Fruit fly (Drosophila melanogaster) whole organism, embryonic: ENCODE results near the gene CG32847.
A peak's percentile ranks its signal among the peaks of the same experiment; 100 is the strongest.

Experiments
- Adf1 ChIP-seq: fragments of 200-800 bp; sonication (Bioruptor generic); IDR thresholded peaks from 2 replicates; pipeline ENCODE4 v1.3.6; 2022; ENCODE audit warnings: missing biosample characterization, missing genetic modification characterization
- BEAF-32 ChIP-seq: fragments of 200-800 bp; sonication (Bioruptor generic); optimal IDR thresholded peaks from 3 replicates; lab custom pipeline; 2017; ENCODE audit warnings: missing biosample characterization, missing genetic modification characterization, mild to moderate bottlenecking, moderate library complexity, missing genetic modification reagents
- C15 ChIP-seq: fragments of 200-800 bp; sonication (Bioruptor generic); IDR thresholded peaks from 3 replicates; pipeline ENCODE4 v1.3.6; 2022; ENCODE audit warnings: missing biosample characterization, missing genetic modification characterization
- CG12299 ChIP-seq: fragments of 200-800 bp; sonication (Bioruptor generic); optimal IDR thresholded peaks from 2 replicates; lab custom pipeline; 2018; ENCODE audit warnings: missing biosample characterization, mild to moderate bottlenecking, missing genetic modification characterization
- CG14860 ChIP-seq: fragments of 200-800 bp; sonication (Bioruptor generic); IDR thresholded peaks from 3 replicates; pipeline ENCODE4 v1.3.6; 2022; ENCODE audit warnings: missing biosample characterization, missing genetic modification characterization; ENCODE audit not compliant: partially characterized antibody
- CG15479 ChIP-seq: fragments of 200-800 bp; sonication (Bioruptor generic); optimal IDR thresholded peaks from 3 replicates; lab custom pipeline; 2019; ENCODE audit warnings: missing biosample characterization, mild to moderate bottlenecking, missing genetic modification characterization, moderate library complexity
- CG17186 ChIP-seq: fragments of 200-800 bp; sonication (Bioruptor generic); optimal IDR thresholded peaks from 3 replicates; lab custom pipeline; 2017; ENCODE audit warnings: missing biosample characterization, missing genetic modification reagents, missing genetic modification characterization
- CG17912 ChIP-seq: fragments of 200-800 bp; sonication (Bioruptor generic); optimal IDR thresholded peaks from 2 replicates; lab custom pipeline; 2018; ENCODE audit warnings: missing biosample characterization, mild to moderate bottlenecking, missing genetic modification characterization
- CG1832 ChIP-seq: fragments of 200-800 bp; sonication (Bioruptor generic); optimal IDR thresholded peaks from 2 replicates; lab custom pipeline; 2017; ENCODE audit warnings: missing biosample characterization, mild to moderate bottlenecking, missing genetic modification characterization, inconsistent platforms
- CG18619 ChIP-seq: fragments of 200-800 bp; sonication (Bioruptor generic); optimal IDR thresholded peaks from 3 replicates; lab custom pipeline; 2017; ENCODE audit warnings: missing biosample characterization, mild to moderate bottlenecking, missing genetic modification characterization
- CG2120 ChIP-seq: fragments of 200-800 bp; sonication (Bioruptor generic); optimal IDR thresholded peaks from 3 replicates; lab custom pipeline; 2016; ENCODE audit warnings: missing biosample characterization, missing genetic modification characterization
- CG3065 ChIP-seq: fragments of 200-800 bp; sonication (Bioruptor generic); optimal IDR thresholded peaks from 2 replicates; lab custom pipeline; 2016; ENCODE audit warnings: missing biosample characterization, missing genetic modification characterization
- CG3407 ChIP-seq: fragments of 200-800 bp; sonication (Bioruptor generic); optimal IDR thresholded peaks from 2 replicates; lab custom pipeline; 2018; ENCODE audit warnings: missing biosample characterization, mild to moderate bottlenecking, missing genetic modification characterization
- CG4854 ChIP-seq: fragments of 200-800 bp; sonication (Bioruptor generic); optimal IDR thresholded peaks from 2 replicates; lab custom pipeline; 2016; ENCODE audit warnings: missing biosample characterization, missing genetic modification characterization, inconsistent platforms
- CG7372 ChIP-seq: fragments of 200-800 bp; sonication (Bioruptor generic); IDR thresholded peaks from 2 replicates; pipeline ENCODE4 v1.3.6; 2022; ENCODE audit warnings: missing biosample characterization, missing genetic modification characterization
- CG8290 ChIP-seq, 3 experiments: fragments of 200-800 bp; sonication (Bioruptor generic); optimal IDR thresholded peaks; 2 replicates each; lab custom pipeline; 2016 to 2019; ENCODE audit warnings: missing biosample characterization in 3 of 3, missing genetic modification characterization in 3 of 3, mild to moderate bottlenecking in 2 of 3, moderate library complexity in 1 of 3
- CG9876 ChIP-seq: fragments of 200-800 bp; sonication (Bioruptor generic); optimal IDR thresholded peaks from 2 replicates; lab custom pipeline; 2016; ENCODE audit warnings: missing biosample characterization, missing genetic modification characterization
- Dbx ChIP-seq: fragments of 200-800 bp; sonication (Bioruptor generic); IDR thresholded peaks from 3 replicates; pipeline ENCODE4 v1.3.6; 2022; ENCODE audit warnings: missing biosample characterization, missing genetic modification characterization
- Hand ChIP-seq: fragments of 200-800 bp; sonication (Bioruptor generic); optimal IDR thresholded peaks from 2 replicates; lab custom pipeline; 2017; ENCODE audit warnings: mild to moderate bottlenecking, missing biosample characterization, missing genetic modification reagents, missing genetic modification characterization
- Hr51 ChIP-seq, 2 experiments: fragments of 200-800 bp; sonication (Bioruptor generic); optimal IDR thresholded peaks; 2 replicates in 1 of 2; 3 replicates in 1 of 2; lab custom pipeline; 2016 to 2018; ENCODE audit warnings: missing biosample characterization in 2 of 2, missing genetic modification characterization in 2 of 2, mild to moderate bottlenecking in 1 of 2, moderate library complexity in 1 of 2
- Oaz ChIP-seq: fragments of 200-800 bp; sonication (Bioruptor generic); IDR thresholded peaks from 2 replicates; pipeline ENCODE4 v1.3.6; 2022; ENCODE audit warnings: missing biosample characterization, missing genetic modification characterization
- PHDP ChIP-seq: fragments of 200-800 bp; sonication (Bioruptor generic); optimal IDR thresholded peaks from 3 replicates; lab custom pipeline; 2018; ENCODE audit warnings: missing biosample characterization, mild to moderate bottlenecking, missing genetic modification characterization, moderate library complexity
- Side ChIP-seq: fragments of 200-800 bp; sonication (Bioruptor generic); optimal IDR thresholded peaks from 2 replicates; lab custom pipeline; 2016; ENCODE audit warnings: missing biosample characterization, missing genetic modification characterization
- TFAM ChIP-seq: fragments of 200-800 bp; sonication (Bioruptor generic); optimal IDR thresholded peaks from 2 replicates; lab custom pipeline; 2017; ENCODE audit warnings: missing biosample characterization, missing genetic modification characterization, inconsistent platforms
- Xbp1 ChIP-seq: fragments of 200-800 bp; sonication (Bioruptor generic); optimal IDR thresholded peaks from 3 replicates; lab custom pipeline; 2016; ENCODE audit warnings: missing biosample characterization, mild to moderate bottlenecking, missing genetic modification characterization
- amos ChIP-seq: fragments of 200-800 bp; sonication (Bioruptor generic); IDR thresholded peaks from 2 replicates; pipeline ENCODE4 v1.3.6; 2022; ENCODE audit warnings: missing biosample characterization, missing genetic modification characterization; ENCODE audit not compliant: partially characterized antibody
- ap ChIP-seq: fragments of 200-800 bp; sonication (Bioruptor generic); IDR thresholded peaks from 2 replicates; pipeline ENCODE4 v1.3.6; 2022; ENCODE audit warnings: missing biosample characterization, missing genetic modification characterization
- bcd ChIP-seq: fragments of 200-800 bp; sonication (Bioruptor generic); optimal IDR thresholded peaks from 2 replicates; lab custom pipeline; 2017; ENCODE audit warnings: missing biosample characterization, mild to moderate bottlenecking, missing genetic modification characterization
- bsh ChIP-seq, 2 experiments: fragments of 200-800 bp; sonication (Bioruptor generic); optimal IDR thresholded peaks; 2 replicates each; lab custom pipeline; 2017 to 2018; ENCODE audit warnings: mild to moderate bottlenecking in 2 of 2, missing biosample characterization in 2 of 2, missing genetic modification characterization in 2 of 2, moderate library complexity in 1 of 2
- cad ChIP-seq: fragments of >200 bp; optimal IDR thresholded peaks from 2 replicates; lab custom pipeline; 2017; ENCODE audit warnings: missing biosample characterization, missing genetic modification characterization
- caup ChIP-seq: fragments of 200-800 bp; sonication (Bioruptor generic); optimal IDR thresholded peaks from 3 replicates; lab custom pipeline; 2017; ENCODE audit warnings: missing biosample characterization, mild to moderate bottlenecking, missing genetic modification characterization, moderate library complexity; ENCODE audit not compliant: severe bottlenecking
- ci ChIP-seq: fragments of 200-800 bp; sonication (Bioruptor generic); IDR thresholded peaks from 3 replicates; pipeline ENCODE4 v1.3.6; 2022; ENCODE audit warnings: missing biosample characterization, missing genetic modification characterization
- fd64A ChIP-seq: fragments of 200-800 bp; sonication (Bioruptor generic); optimal IDR thresholded peaks from 3 replicates; lab custom pipeline; 2018; ENCODE audit warnings: missing biosample characterization, mild to moderate bottlenecking, missing genetic modification characterization
- gsb ChIP-seq: fragments of 200-800 bp; sonication (Bioruptor generic); IDR thresholded peaks from 2 replicates; pipeline ENCODE4 v1.3.6; 2022; ENCODE audit warnings: missing biosample characterization, missing genetic modification characterization
- gsb-n ChIP-seq: fragments of 200-800 bp; sonication (Bioruptor generic); optimal IDR thresholded peaks from 3 replicates; lab custom pipeline; 2018; ENCODE audit warnings: missing biosample characterization, mild to moderate bottlenecking, missing genetic modification characterization
- hth ChIP-seq: fragments of >200 bp; optimal IDR thresholded peaks from 2 replicates; lab custom pipeline; 2017; ENCODE audit warnings: inconsistent platforms
- lbe ChIP-seq: fragments of 200-800 bp; sonication (Bioruptor generic); optimal IDR thresholded peaks from 2 replicates; lab custom pipeline; 2016; ENCODE audit warnings: missing biosample characterization, mild to moderate bottlenecking, missing genetic modification characterization
- lilli ChIP-seq: fragments of 200-800 bp; sonication (Bioruptor generic); optimal IDR thresholded peaks from 3 replicates; lab custom pipeline; 2016; ENCODE audit warnings: missing biosample characterization, missing genetic modification characterization
- lov ChIP-seq, 2 experiments: fragments of 200-800 bp in 1 of 2; fragments of >200 bp in 1 of 2; sonication (Bioruptor generic) in 1 of 2; IDR thresholded peaks in 1 of 2; optimal IDR thresholded peaks in 1 of 2; 2 replicates in 1 of 2; 3 replicates in 1 of 2; pipeline versions ENCODE4 v1.3.6 to Lab custom; 2017 to 2022; ENCODE audit warnings: missing biosample characterization in 1 of 2, missing genetic modification characterization in 1 of 2
- onecut ChIP-seq: fragments of 200-800 bp; sonication (Bioruptor generic); IDR thresholded peaks from 2 replicates; pipeline ENCODE4 v1.3.6; 2022; ENCODE audit warnings: missing biosample characterization, missing genetic modification characterization
- peb ChIP-seq: fragments of 200-800 bp; sonication (Bioruptor generic); IDR thresholded peaks from 2 replicates; pipeline ENCODE4 v1.3.6; 2022; ENCODE audit warnings: missing biosample characterization, missing genetic modification characterization
- ro ChIP-seq: fragments of 200-800 bp; sonication (Bioruptor generic); IDR thresholded peaks from 2 replicates; pipeline ENCODE4 v1.3.6; 2022; ENCODE audit warnings: missing biosample characterization, missing genetic modification characterization
- scrt ChIP-seq: fragments of 200-800 bp; sonication (Bioruptor generic); optimal IDR thresholded peaks from 2 replicates; lab custom pipeline; 2018; ENCODE audit warnings: missing biosample characterization, mild to moderate bottlenecking, missing genetic modification characterization, moderate library complexity
- slou ChIP-seq: fragments of 200-800 bp; sonication (Bioruptor generic); optimal IDR thresholded peaks from 3 replicates; lab custom pipeline; 2016; ENCODE audit warnings: missing biosample characterization, missing genetic modification characterization
- ssp ChIP-seq: fragments of 200-800 bp; sonication (Bioruptor generic); IDR thresholded peaks from 2 replicates; pipeline ENCODE4 v1.3.6; 2022; ENCODE audit warnings: missing biosample characterization, missing genetic modification characterization
- sug ChIP-seq: fragments of 200-800 bp; optimal IDR thresholded peaks from 2 replicates; lab custom pipeline; 2019; ENCODE audit warnings: missing biosample characterization, mild to moderate bottlenecking, missing genetic modification characterization, moderate library complexity
- vfl ChIP-seq: fragments of 200-800 bp; sonication (Bioruptor generic); optimal IDR thresholded peaks from 2 replicates; lab custom pipeline; 2016; ENCODE audit warnings: missing biosample characterization, missing genetic modification characterization
- z ChIP-seq: fragments of 200-800 bp; sonication (Bioruptor generic); IDR thresholded peaks from 3 replicates; pipeline ENCODE4 v1.3.6; 2022; ENCODE audit warnings: missing biosample characterization, missing genetic modification characterization

The CG32847 gene

dm6 chr3L:15158330-15159114, 37.1 kb downstream of the CG32847 start, which contains the start of the genes Msh6 and Prp31 (continued):
- TF ChIP-seq lov (optimal IDR thresholded peaks at IDR 0.05; lab: Kevin White, UChicago) (no peak), lov (GFP tag; IDR thresholded peaks at IDR 0.05; lab: Robert Waterston, UW) (no peak), CG1832 (GFP tag; lab: Kevin White, UChicago) (no peak), ssp (peak; percentile 71), cad (GFP tag; lab: Kevin White, UChicago) (no peak), CG17186 (GFP tag; lab: Kevin White, UChicago) (peak; percentile 3), scrt (GFP tag; lab: Kevin White, UChicago) (no peak), gsb (no peak), ci (GFP tag; lab: Robert Waterston, UW) (0 out of 3 replicates have a peak, but pooled peaks have one; percentile 46), BEAF-32 (GFP tag; lab: Kevin White, UChicago) (peak; percentile 45), CG8290 (GFP tag; optimal IDR thresholded peaks at IDR 0.05; lab: Kevin White, UChicago) (peak; percentile 59), CG8290 (tag; optimal IDR thresholded peaks at IDR 0.05; lab: Kevin White, UChicago) (no peak), bsh (GFP tag; optimal IDR thresholded peaks at IDR 0.05; lab: Kevin White, UChicago) (peak in 1 of 2 experiments; percentile 61), CG15479 (GFP tag; lab: Kevin White, UChicago) (no peak), CG12299 (tag; lab: Kevin White, UChicago) (no peak), onecut (GFP tag; lab: Robert Waterston, UW) (peak; percentile 22; the same call in 1 of the 2 replicates), C15 (GFP tag; lab: Robert Waterston, UW) (0 out of 3 replicates have a peak, but pooled peaks have one; percentile 46), CG9876 (GFP tag; lab: Kevin White, UChicago) (peak; percentile 40), Side (GFP tag; lab: Kevin White, UChicago) (peak; percentile 24), lbe (no peak), vfl (GFP tag; lab: Kevin White, UChicago) (no peak), bcd (GFP tag; lab: Kevin White, UChicago) (peak; percentile 74), slou (GFP tag; lab: Kevin White, UChicago) (peak; percentile 32), caup (GFP tag; lab: Kevin White, UChicago) (no peak), peb (GFP tag; lab: Robert Waterston, UW) (no peak), PHDP (peak; percentile 66), CG17912 (GFP tag; lab: Kevin White, UChicago) (no peak), Xbp1 (GFP tag; lab: Kevin White, UChicago) (peak; percentile 80), CG2120 (GFP tag; lab: Kevin White, UChicago) (peak; percentile 85), Adf1 (GFP tag; lab: Robert Waterston, UW) (no peak), CG4854 (GFP tag; lab: Kevin White, UChicago) (peak; percentile 22), sug (tag; lab: Kevin White, UChicago) (peak; percentile 75), Dbx (GFP tag; lab: Robert Waterston, UW) (peak; percentile 52; the same call in 2 of the 3 replicates), z (no peak), Hand (GFP tag; lab: Kevin White, UChicago) (no peak), CG3065 (GFP tag; lab: Kevin White, UChicago) (no peak), CG18619 (peak; percentile 70), Oaz (GFP tag; lab: Robert Waterston, UW) (no peak), ro (GFP tag; lab: Robert Waterston, UW) (no peak), ap (GFP tag; lab: Robert Waterston, UW) (peak; percentile 61), lilli (GFP tag; lab: Kevin White, UChicago) (peak; percentile 72), amos (GFP tag; lab: Robert Waterston, UW) (no peak), CG14860 (GFP tag; lab: Robert Waterston, UW) (no peak), CG3407 (no peak), hth (lab: Kevin White, UChicago) (no peak), gsb-n (no peak), CG7372 (peak; percentile 64), fd64A (GFP tag; lab: Kevin White, UChicago) (no peak), TFAM (GFP tag; lab: Kevin White, UChicago) (no peak), Hr51 (GFP tag; optimal IDR thresholded peaks at IDR 0.05; lab: Kevin White, UChicago) (peak in 1 of 2 experiments; percentile 73)
